Worm (Caenorhabditis elegans): ENCODE measurements around the gene Y49A3A.4.
A peak's percentile ranks its signal among the peaks of the same experiment; 100 is the strongest.

Gene Y49A3A.4

DNA sequence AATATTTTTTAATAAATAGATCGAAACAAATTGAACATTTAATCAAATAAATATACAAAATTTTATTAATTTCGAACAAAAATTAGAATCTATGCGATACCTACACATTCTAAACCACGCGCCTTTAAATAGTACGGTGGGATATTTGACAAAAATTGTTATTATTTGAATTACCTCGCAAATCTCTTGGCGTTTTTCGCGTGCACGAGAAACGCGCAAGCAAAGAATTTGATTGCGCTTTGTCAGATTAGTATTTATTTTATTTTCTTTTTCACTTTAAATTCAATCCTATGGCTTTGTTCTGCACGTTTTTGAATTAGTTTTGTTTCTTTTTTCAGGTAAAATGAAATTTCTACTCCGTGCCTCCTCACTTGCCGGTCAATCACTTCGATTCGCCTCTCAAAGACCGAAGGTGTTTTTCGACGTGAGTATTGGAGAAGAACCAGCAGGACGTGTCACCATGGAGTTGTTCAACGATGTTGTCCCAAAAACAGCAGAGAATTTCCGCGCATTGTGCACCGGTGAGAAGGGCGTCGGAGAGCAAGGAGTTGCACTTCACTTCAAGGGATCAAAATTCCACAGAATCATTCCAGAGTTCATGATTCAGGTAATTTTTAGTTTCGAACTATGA lies 2.8 kb downstream of the Y49A3A.4 start, which contains the start of gene cyn-1 (continued):
- TF ChIP-seq sea-2 (GFP tag; IDR thresholded peaks at IDR 0.05): no peak
- peak; percentile 67 for TF ChIP-seq ZK185.1 (tag; optimal IDR thresholded peaks at IDR 0.05; ENCODE audit: poor library complexity, severe bottlenecking)
- no peak for TF ChIP-seq F10E7.11 (tag; optimal IDR thresholded peaks at IDR 0.05)
- no peak for TF ChIP-seq tlf-1 (GFP tag; optimal IDR thresholded peaks at IDR 0.05)
- TF ChIP-seq let-607 (tag; optimal IDR thresholded peaks at IDR 0.05): peak in 1 of 2 experiments; percentile 44
- TF ChIP-seq ekl-4 (GFP tag; IDR thresholded peaks at IDR 0.05): peak; percentile 44; the same call in 1 of the 2 replicates
- peak; percentile 82 for TF ChIP-seq B0336.3 (GFP tag; IDR thresholded peaks at IDR 0.05)
- peak; percentile 61 to 96 (median 74) for TF ChIP-seq lin-35 (GFP tag; optimal IDR thresholded peaks at IDR 0.05)
- peak; percentile 45 for TF ChIP-seq xnd-1 (tag; optimal IDR thresholded peaks at IDR 0.05)
- TF ChIP-seq efl-1 (GFP tag; optimal IDR thresholded peaks at IDR 0.05): peak; percentile 81
- TF ChIP-seq hmg-1.2 (GFP tag; IDR thresholded peaks at IDR 0.05): peak; percentile 53
- TF ChIP-seq K12H6.12 (tag; optimal IDR thresholded peaks at IDR 0.05): no peak
- no peak for TF ChIP-seq nfya-1 (tag; optimal IDR thresholded peaks at IDR 0.05; ENCODE audit: borderline replicate concordance, insufficient read depth)
- TF ChIP-seq F22D6.2 (tag; optimal IDR thresholded peaks at IDR 0.05): peak; percentile 15
- TF ChIP-seq nhr-80 (tag; optimal IDR thresholded peaks at IDR 0.05): no peak
- TF ChIP-seq mcd-1 (GFP tag; IDR thresholded peaks at IDR 0.05): peak; percentile 82
- peak; percentile 42 for TF ChIP-seq ztf-26 (tag; optimal IDR thresholded peaks at IDR 0.05)
- TF ChIP-seq lsl-1 (GFP tag; optimal IDR thresholded peaks at IDR 0.05): peak; percentile 65
- no peak for TF ChIP-seq aptf-3 (GFP tag; IDR thresholded peaks at IDR 0.05)
- TF ChIP-seq nhr-179 (tag; optimal IDR thresholded peaks at IDR 0.05): no peak
- TF ChIP-seq hrde-1 (tag; optimal IDR thresholded peaks at IDR 0.05; ENCODE audit: borderline replicate concordance): peak; percentile 55
- TF ChIP-seq hsf-1 (GFP tag; IDR thresholded peaks at IDR 0.05): 0 out of 2 replicates have a peak, but pooled peaks have one; percentile 9
- no peak for TF ChIP-seq ccch-3 (GFP tag; optimal IDR thresholded peaks at IDR 0.05)
- TF ChIP-seq tbp1 (GFP tag; optimal IDR thresholded peaks at IDR 0.05): peak; percentile 66
- no peak for TF ChIP-seq F39B2.1 (GFP tag; IDR thresholded peaks at IDR 0.05)
- TF ChIP-seq snpc-3.4 (tag; optimal IDR thresholded peaks at IDR 0.05): peak; percentile 71
- TF ChIP-seq dpl-1 (GFP tag; optimal IDR thresholded peaks at IDR 0.05): peak; percentile 75
- TF ChIP-seq ceh-91 (GFP tag; IDR thresholded peaks at IDR 0.05): 0 out of 2 replicates have a peak, but pooled peaks have one; percentile 11
- 0 out of 2 replicates have a peak, but pooled peaks have one; percentile 52 for TF ChIP-seq F33H1.4 (GFP tag; IDR thresholded peaks at IDR 0.05)
- TF ChIP-seq ceh-27 (GFP tag; optimal IDR thresholded peaks at IDR 0.05): no peak
- TF ChIP-seq Y53G8AR.9 (GFP tag; conservative IDR thresholded peaks at IDR 0.05): peak; percentile 91
- TF ChIP-seq F37B4.10 (GFP tag; IDR thresholded peaks at IDR 0.05): no peak
- TF ChIP-seq bed-2 (GFP tag; IDR thresholded peaks at IDR 0.05): no peak
- TF ChIP-seq B0019.2 (GFP tag; conservative IDR thresholded peaks at IDR 0.05): no peak
- TF ChIP-seq atf-7 (tag; optimal IDR thresholded peaks at IDR 0.05): no peak
- TF ChIP-seq attf-3 (GFP tag; conservative IDR thresholded peaks at IDR 0.05): peak; percentile 58; the same call in 1 of the 2 replicates
- TF ChIP-seq K11D2.4 (GFP tag; IDR thresholded peaks at IDR 0.05): peak; percentile 25; the same call in 1 of the 2 replicates
- peak; percentile 69; the same call in 1 of the 2 replicates for TF ChIP-seq Y56A3A.18 (GFP tag; IDR thresholded peaks at IDR 0.05)
- TF ChIP-seq repo-1 (tag; optimal IDR thresholded peaks at IDR 0.05): no peak
- peak; percentile 51 for TF ChIP-seq madf-10 (tag; optimal IDR thresholded peaks at IDR 0.05)
- no peak for TF ChIP-seq T26A5.8 (tag; optimal IDR thresholded peaks at IDR 0.05)
- peak; percentile 20 for TF ChIP-seq ama-1 (optimal IDR thresholded peaks at IDR 0.05)
- no peak for TF ChIP-seq ama-1 (GFP tag; optimal IDR thresholded peaks at IDR 0.05)
- no peak for TF ChIP-seq B0261.1 (tag; optimal IDR thresholded peaks at IDR 0.05)
- no peak for TF ChIP-seq snpc-4 (GFP tag; optimal IDR thresholded peaks at IDR 0.05)
- peak; percentile 42 to 75 (median 59) for TF ChIP-seq snpc-4 (tag; optimal IDR thresholded peaks at IDR 0.05)
- TF ChIP-seq pha-4 (tag; optimal IDR thresholded peaks at IDR 0.05): no peak
- TF ChIP-seq madf-8 (GFP tag; conservative IDR thresholded peaks at IDR 0.05): peak; percentile 34; the same call in 1 of the 2 replicates
